Worm (Caenorhabditis elegans) whole organism, L3 larva: ENCODE measurements around the gene lurp-1.
"Not testable (repeated sequence)": the region's sequence is repeated elsewhere in the genome, so short reads cannot be mapped to it uniquely, and the experiment has no call there.

Source experiments
- ZK546.5 ChIP-seq: sonication (generic microtip); optimal IDR thresholded peaks from 2 replicates; lab custom pipeline; 2017; ENCODE audit warnings: missing biosample characterization, missing genetic modification characterization
- aly-2 ChIP-seq: fragments of 150-350 bp; optimal IDR thresholded peaks from 2 replicates; lab custom pipeline; 2014; ENCODE audit warnings: missing biosample characterization, missing genetic modification characterization
- ama-1 ChIP-seq: fragments of 150-350 bp; optimal IDR thresholded peaks from 2 replicates; lab custom pipeline; 2018
- ceh-82 ChIP-seq: fragments of 150-350 bp; optimal IDR thresholded peaks from 2 replicates; lab custom pipeline; 2014; ENCODE audit warnings: missing biosample characterization, missing genetic modification characterization
- ceh-9 ChIP-seq: sonication (generic microtip); optimal IDR thresholded peaks from 2 replicates; lab custom pipeline; 2018; ENCODE audit warnings: missing biosample characterization, missing genetic modification characterization
- daf-12 ChIP-seq: fragments of 150-350 bp; optimal IDR thresholded peaks from 2 replicates; lab custom pipeline; 2014; ENCODE audit warnings: missing biosample characterization, missing genetic modification reagents, missing genetic modification characterization
- egl-27 ChIP-seq: sonication (generic microtip); optimal IDR thresholded peaks from 4 replicates; lab custom pipeline; 2017; ENCODE audit warnings: missing biosample characterization, missing genetic modification reagents, missing genetic modification characterization
- elt-1 ChIP-seq: fragments of 150-350 bp; optimal IDR thresholded peaks from 2 replicates; lab custom pipeline; 2014; ENCODE audit warnings: missing biosample characterization, missing genetic modification characterization
- fkh-10 ChIP-seq: sonication (generic microtip); optimal IDR thresholded peaks from 2 replicates; lab custom pipeline; 2017; ENCODE audit warnings: missing biosample characterization, missing genetic modification reagents, missing genetic modification characterization
- fkh-2 ChIP-seq: fragments of 150-350 bp; optimal IDR thresholded peaks from 2 replicates; lab custom pipeline; 2014; ENCODE audit warnings: missing biosample characterization, missing genetic modification reagents, missing genetic modification characterization
- fos-1 ChIP-seq: fragments of 150-350 bp; optimal IDR thresholded peaks from 2 replicates; lab custom pipeline; 2014; ENCODE audit warnings: missing biosample characterization, missing genetic modification characterization
- lin-39 ChIP-seq: fragments of 150-350 bp; optimal IDR thresholded peaks from 2 replicates; lab custom pipeline; 2018; ENCODE audit warnings: missing biosample characterization, missing genetic modification reagents, missing genetic modification characterization
- mdl-1 ChIP-seq: fragments of 150-350 bp; optimal IDR thresholded peaks from 2 replicates; lab custom pipeline; 2014; ENCODE audit warnings: missing biosample characterization, missing genetic modification characterization
- mml-1 ChIP-seq: fragments of 150-350 bp; sonication (generic microtip); optimal IDR thresholded peaks from 3 replicates; lab custom pipeline; 2014; ENCODE audit warnings: missing biosample characterization, missing genetic modification characterization
- nfya-1 ChIP-seq: sonication (generic microtip); optimal IDR thresholded peaks from 2 replicates; lab custom pipeline; 2017; ENCODE audit warnings: missing genetic modification characterization, mild to moderate bottlenecking, missing compliant biosample characterization, antibody characterized with exemption, moderate library complexity; ENCODE audit not compliant: insufficient read depth
- nhr-12 ChIP-seq: fragments of 150-350 bp; optimal IDR thresholded peaks from 2 replicates; lab custom pipeline; 2014; ENCODE audit warnings: missing biosample characterization, missing genetic modification characterization
- nhr-237 ChIP-seq: fragments of 150-350 bp; optimal IDR thresholded peaks from 2 replicates; lab custom pipeline; 2014; ENCODE audit warnings: missing biosample characterization, missing genetic modification characterization
- nhr-25 ChIP-seq: sonication (generic microtip); optimal IDR thresholded peaks from 2 replicates; lab custom pipeline; 2017; ENCODE audit warnings: missing biosample characterization, missing genetic modification characterization
- nhr-28 ChIP-seq: fragments of 150-350 bp; optimal IDR thresholded peaks from 2 replicates; lab custom pipeline; 2014; ENCODE audit warnings: missing biosample characterization, missing genetic modification characterization
- nhr-43 ChIP-seq: sonication (generic microtip); optimal IDR thresholded peaks from 2 replicates; lab custom pipeline; 2016; ENCODE audit warnings: mild to moderate bottlenecking, missing genetic modification characterization, missing compliant biosample characterization; ENCODE audit not compliant: poor library complexity, severe bottlenecking
- nhr-67 ChIP-seq: fragments of 150-350 bp; optimal IDR thresholded peaks from 2 replicates; lab custom pipeline; 2014; ENCODE audit warnings: missing biosample characterization, missing genetic modification characterization
- nhr-76 ChIP-seq: fragments of 150-350 bp; sonication (generic microtip); optimal IDR thresholded peaks from 5 replicates; lab custom pipeline; 2014; ENCODE audit warnings: missing biosample characterization, missing genetic modification characterization
- pha-4 ChIP-seq: fragments of 150-350 bp; optimal IDR thresholded peaks from 2 replicates; lab custom pipeline; 2014; ENCODE audit warnings: missing biosample characterization, missing genetic modification reagents, missing genetic modification characterization
- pqm-1 ChIP-seq: fragments of 150-350 bp; optimal IDR thresholded peaks from 2 replicates; lab custom pipeline; 2017; ENCODE audit warnings: missing biosample characterization, missing genetic modification characterization, inconsistent platforms
- sea-2 ChIP-seq: fragments of 150-350 bp; sonication (generic microtip); optimal IDR thresholded peaks from 4 replicates; lab custom pipeline; 2014; ENCODE audit warnings: missing biosample characterization, missing genetic modification reagents, missing genetic modification characterization
- snpc-4 ChIP-seq: fragments of 150-350 bp; optimal IDR thresholded peaks from 2 replicates; lab custom pipeline; 2014; ENCODE audit warnings: missing biosample characterization, missing genetic modification characterization
- unc-39 ChIP-seq: sonication (generic microtip); optimal IDR thresholded peaks from 4 replicates; lab custom pipeline; 2017; ENCODE audit warnings: missing biosample characterization, missing genetic modification characterization
- zag-1 ChIP-seq: fragments of 150-350 bp; optimal IDR thresholded peaks from 2 replicates; lab custom pipeline; 2014; ENCODE audit warnings: missing biosample characterization, missing genetic modification characterization
- ztf-11 ChIP-seq: fragments of 150-350 bp; optimal IDR thresholded peaks from 2 replicates; lab custom pipeline; 2014; ENCODE audit warnings: missing biosample characterization, missing genetic modification characterization
- ztf-4 ChIP-seq: fragments of 150-350 bp; optimal IDR thresholded peaks from 2 replicates; lab custom pipeline; 2014; ENCODE audit warnings: missing biosample characterization, missing genetic modification characterization

lurp-1 gene

DNA sequence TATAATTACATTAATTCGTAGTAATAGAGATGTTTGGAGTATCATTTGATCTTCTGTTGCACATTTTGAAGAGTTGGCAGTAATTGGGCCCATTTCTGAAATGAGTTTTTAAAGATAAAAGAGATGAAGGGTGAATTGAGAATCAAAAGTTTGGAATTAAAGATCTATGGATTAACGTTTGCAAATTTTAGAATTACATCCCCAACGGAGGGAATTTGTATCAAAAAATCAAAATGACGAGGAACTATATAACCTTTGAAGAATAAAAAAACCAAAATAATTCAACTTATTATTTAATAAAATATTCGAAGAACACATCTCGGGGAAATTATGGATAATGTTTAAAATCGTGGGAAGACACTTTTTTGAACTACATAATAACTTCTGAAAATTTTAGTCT, 14.3 kb downstream of the lurp-1 start, which contains the start of gene sra-10:
Gene sra-10, minus strand, starts transcription at position 101 of the 400 bp plus-strand sequence.
- no peak for TF ChIP-seq nhr-237
- TF ChIP-seq nhr-43 (tag; lab: Kevin White, UChicago), result no peak
- TF ChIP-seq, all 47 proteins: peak for 0

DNA sequence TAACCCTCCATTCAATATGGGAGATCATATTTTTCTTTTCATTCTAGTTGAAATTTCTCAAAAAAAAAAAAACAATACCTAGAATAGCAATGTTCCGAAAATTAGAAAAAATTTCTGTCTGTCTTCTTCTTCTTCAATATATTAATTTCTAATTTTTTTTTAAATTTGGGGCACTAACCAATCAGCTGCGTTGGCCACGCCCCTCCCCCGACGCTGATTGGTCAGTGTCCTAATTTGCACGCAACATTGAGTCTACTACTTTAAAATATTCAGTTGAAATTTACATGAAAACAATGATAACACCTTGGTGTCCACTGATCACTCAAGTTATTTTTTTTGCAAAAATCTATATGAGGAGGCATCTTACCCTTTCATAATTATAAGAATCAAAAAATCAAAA, 15.2 kb downstream of the lurp-1 start:
- TF ChIP-seq nfya-1 (tag; lab: Kevin White, UChicago), result peak; percentile 71
- TF ChIP-seq fkh-2, result no peak

DNA sequence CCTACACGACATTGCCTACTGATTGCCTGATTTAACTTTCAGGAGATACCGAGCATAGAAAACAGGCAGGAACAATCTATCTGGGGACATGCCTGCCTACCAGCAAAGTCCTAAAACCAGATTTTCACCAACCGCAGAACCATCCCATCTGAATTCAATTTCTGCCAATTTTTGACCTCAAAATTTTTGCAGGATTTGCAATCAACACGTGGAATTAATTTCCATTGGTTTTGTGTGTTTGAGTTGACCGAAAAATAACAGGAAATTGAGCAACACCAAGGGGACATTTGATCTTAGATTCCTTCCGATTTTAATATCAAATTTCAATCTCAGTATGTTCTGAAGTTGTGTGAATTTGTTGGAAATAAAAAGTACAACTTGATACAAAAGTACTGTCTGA, 18.3 kb downstream of the lurp-1 start:
- TF ChIP-seq mml-1 (tag; lab: Kevin White, UChicago) (no peak), pha-4 (tag; lab: Kevin White, UChicago) (no peak), mdl-1 (no peak), elt-1 (tag; lab: Kevin White, UChicago) (no peak), nfya-1 (tag; lab: Kevin White, UChicago) (no peak), zag-1 (no peak), lin-39 (tag; lab: Kevin White, UChicago) (no peak), pqm-1 (tag; lab: Kevin White, UChicago) (no peak), fkh-10 (GFP tag; lab: Kevin White, UChicago) (no peak), aly-2 (tag; lab: Kevin White, UChicago) (no peak), snpc-4 (tag; lab: Kevin White, UChicago) (no peak), nhr-43 (tag; lab: Kevin White, UChicago) (no peak), ztf-11 (tag; lab: Kevin White, UChicago) (no peak), ceh-9 (tag; lab: Kevin White, UChicago) (no peak), unc-39 (tag; lab: Kevin White, UChicago) (no peak), ztf-4 (no peak), ceh-82 (tag; lab: Kevin White, UChicago) (no peak), egl-27 (tag; lab: Kevin White, UChicago) (no peak), nhr-12 (tag; lab: Kevin White, UChicago) (no peak)
- TF ChIP-seq, all 47 proteins: peak for 0

DNA sequence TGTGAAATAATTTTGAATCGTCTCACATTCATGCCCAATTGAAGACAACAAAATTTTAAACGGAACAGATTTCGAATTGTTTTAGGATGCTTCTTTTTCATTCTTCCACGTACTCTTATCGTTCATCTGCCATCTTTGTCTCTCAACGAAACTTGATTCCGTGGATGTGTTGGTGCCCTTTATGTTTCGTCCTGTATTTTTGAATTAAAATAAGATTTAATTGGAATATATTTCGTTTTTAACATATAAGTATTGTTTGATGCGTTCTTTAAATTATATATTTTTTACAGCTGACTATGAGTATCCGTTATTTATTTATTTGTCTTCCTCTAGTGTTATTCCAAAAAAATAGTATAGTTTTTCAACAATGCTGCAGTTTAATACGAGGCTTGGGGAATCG, 21.4 kb downstream of the lurp-1 start, which contains the start of gene gly-1:
Gene gly-1, minus strand, starts transcription at position 101 of the 400 bp plus-strand sequence.
- TF ChIP-seq nhr-76 (no peak), ZK546.5 (no peak), sea-2 (GFP tag; lab: Kevin White, UChicago) (no peak), ceh-82 (tag; lab: Kevin White, UChicago) (no peak)

DNA sequence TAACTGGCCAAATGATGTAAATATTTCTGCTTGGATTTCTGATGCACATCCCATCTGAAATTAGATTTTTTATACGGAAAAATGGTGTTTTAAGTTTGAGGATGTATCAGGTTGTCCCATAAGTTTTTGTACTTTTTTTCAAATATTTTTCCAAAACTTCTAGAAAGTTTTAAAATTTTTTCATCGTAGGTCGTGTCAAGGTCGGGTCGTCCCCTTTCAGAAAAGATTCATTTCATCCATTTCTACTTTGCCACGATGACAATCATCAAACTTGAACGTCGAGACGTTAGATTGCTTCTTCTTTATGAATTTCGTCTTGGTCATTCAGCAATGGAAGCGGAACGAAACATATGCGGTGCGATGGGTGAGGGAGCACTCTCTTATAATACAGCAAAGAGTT, 23.7 kb downstream of the lurp-1 start, which contains the start of gene sra-12:
Gene sra-12, minus strand, starts transcription at position 101 of the 400 bp plus-strand sequence.
- TF ChIP-seq nhr-67; ceh-9 (tag; lab: Kevin White, UChicago); ama-1 (lab: Kevin White, UChicago): not testable (repeated sequence)

DNA sequence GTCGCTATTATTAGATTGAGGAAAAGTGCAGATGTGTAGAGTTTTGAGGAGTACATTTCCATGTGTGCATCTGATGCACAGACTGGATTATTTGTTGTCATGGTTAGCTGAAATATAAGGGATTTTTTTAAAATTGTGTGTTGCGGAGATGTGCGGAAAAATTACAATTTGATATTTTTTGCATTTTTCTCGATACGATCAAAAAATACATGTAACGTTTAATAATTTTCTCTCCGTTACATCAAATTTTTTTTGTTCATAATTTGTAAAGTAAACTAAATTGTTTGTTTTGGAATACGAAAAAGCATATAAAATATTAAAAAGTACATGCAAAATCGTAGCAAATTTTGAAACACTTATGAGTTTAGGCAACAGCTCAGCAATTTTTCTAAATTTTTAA, 29.5 kb downstream of the lurp-1 start, which contains the start of gene sra-11:
Gene sra-11, minus strand, starts transcription at position 101 of the 400 bp plus-strand sequence.
- TF ChIP-seq nhr-28 (tag; lab: Kevin White, UChicago) (no peak), nhr-25 (tag; lab: Kevin White, UChicago) (no peak), lin-39 (tag; lab: Kevin White, UChicago) (no peak), ceh-82 (tag; lab: Kevin White, UChicago) (no peak), egl-27 (tag; lab: Kevin White, UChicago) (no peak), fos-1 (tag; lab: Kevin White, UChicago) (no peak), daf-12 (no peak), ceh-9 (tag; lab: Kevin White, UChicago) (no peak), fkh-2 (no peak), mml-1 (tag; lab: Kevin White, UChicago) (no peak)
- TF ChIP-seq, all 47 proteins: peak for 0

DNA sequence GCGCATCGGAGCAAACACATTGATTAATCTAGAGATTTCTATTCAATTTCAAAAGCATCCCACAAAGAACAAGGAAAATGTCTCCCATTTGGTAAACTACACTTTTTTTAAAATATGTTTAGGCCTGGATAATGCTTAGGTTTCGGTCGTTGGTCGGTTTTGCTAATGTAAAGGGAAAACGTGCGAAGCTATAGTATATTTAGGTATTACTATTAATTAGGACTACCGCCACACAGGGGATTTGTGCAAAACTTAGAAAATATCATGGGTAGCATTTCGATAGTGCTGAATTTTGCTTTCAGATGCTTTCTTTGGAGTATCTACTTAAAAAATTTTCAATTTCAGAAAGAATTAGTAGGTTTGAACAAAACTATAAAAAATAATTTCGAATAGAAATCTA, 32.3 kb downstream of the lurp-1 start:
- TF ChIP-seq unc-39 (tag; lab: Kevin White, UChicago) (no peak), nhr-25 (tag; lab: Kevin White, UChicago) (no peak)
- TF ChIP-seq, all 47 proteins: peak for 0
